Worm (Caenorhabditis elegans): ENCODE results near the gene F55H2.7.

DNA sequence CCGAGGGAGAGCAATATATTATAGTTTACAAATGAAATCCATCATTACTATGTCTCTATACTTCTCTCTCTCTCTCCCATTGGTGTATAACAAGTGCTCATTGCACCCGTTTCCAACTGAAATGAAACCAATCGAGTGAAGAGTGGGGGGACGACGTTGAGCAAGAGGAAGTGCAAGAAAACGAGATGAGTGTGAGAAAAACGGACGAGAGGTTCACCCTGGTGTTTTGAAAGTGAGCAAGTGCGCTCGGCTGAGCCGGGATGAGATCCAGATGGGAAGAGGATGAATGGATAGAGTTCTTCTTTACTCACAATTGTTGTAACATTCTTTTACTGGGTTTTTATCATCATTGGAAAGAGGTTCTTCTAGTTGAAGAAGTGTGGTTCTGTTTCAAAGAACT is 32.3 kb downstream of the F55H2.7 start:
- no peak for TF ChIP-seq ztf-25 (GFP tag; IDR thresholded peaks at IDR 0.05)
- TF ChIP-seq athp-1 (tag; optimal IDR thresholded peaks at IDR 0.05), result no peak
- no peak for TF ChIP-seq unc-130 (GFP tag; optimal IDR thresholded peaks at IDR 0.05)
